Worm (Caenorhabditis elegans) whole organism, L4/young adult: ENCODE data around the gene tbx-41.

ENCODE experiments used
- W03F9.2 ChIP-seq: fragments of 150-350 bp; optimal IDR thresholded peaks from 2 replicates; lab custom pipeline; 2014; ENCODE audit warnings: missing biosample characterization, missing genetic modification characterization
- dao-5 ChIP-seq: sonication (generic microtip); optimal IDR thresholded peaks from 2 replicates; lab custom pipeline; 2016; ENCODE audit warnings: missing genotype, missing genetic modification characterization, moderate library complexity, missing compliant biosample characterization
- him-1 ChIP-seq: sonication (generic microtip); optimal IDR thresholded peaks from 2 replicates; lab custom pipeline; 2016; ENCODE audit warnings: missing genotype, missing genetic modification reagents, missing genetic modification characterization, missing compliant biosample characterization

ce11 chrX:1845493-1845892, 19.6 kb upstream of the tbx-41 start, which contains the start of gene T26C11.4:
- TF ChIP-seq him-1 (no peak), W03F9.2 (tag; lab: Kevin White, UChicago) (no peak), dao-5 (tag; lab: Kevin White, UChicago) (no peak)
